Worm (Caenorhabditis elegans) whole organism, L2 larva: ENCODE data around the gene sru-16.

ENCODE experiments used
- F13H6.1 ChIP-seq: sonication (generic microtip); optimal IDR thresholded peaks from 2 replicates; lab custom pipeline; 2016; ENCODE audit warnings: missing genetic modification characterization, missing compliant biosample characterization
- aly-2 ChIP-seq: fragments of 150-350 bp; optimal IDR thresholded peaks from 2 replicates; lab custom pipeline; 2014; ENCODE audit warnings: missing biosample characterization, missing genetic modification characterization
- dmd-4 ChIP-seq: sonication (generic microtip); optimal IDR thresholded peaks from 2 replicates; lab custom pipeline; 2017; ENCODE audit warnings: missing biosample characterization, missing genetic modification characterization
- lin-13 ChIP-seq: fragments of 150-350 bp; optimal IDR thresholded peaks from 2 replicates; lab custom pipeline; 2014; ENCODE audit warnings: missing biosample characterization, missing genetic modification reagents, missing genetic modification characterization
- nhr-10 ChIP-seq: sonication (generic microtip); optimal IDR thresholded peaks from 2 replicates; lab custom pipeline; 2017; ENCODE audit warnings: missing biosample characterization, missing genetic modification characterization
- nhr-12 ChIP-seq: fragments of 150-350 bp; optimal IDR thresholded peaks from 2 replicates; lab custom pipeline; 2014; ENCODE audit warnings: missing biosample characterization, missing genetic modification characterization
- nhr-237 ChIP-seq: fragments of 150-350 bp; optimal IDR thresholded peaks from 2 replicates; lab custom pipeline; 2014; ENCODE audit warnings: missing biosample characterization, missing genetic modification characterization
- skn-1 ChIP-seq: sonication (generic microtip); optimal IDR thresholded peaks from 2 replicates; lab custom pipeline; 2017; ENCODE audit warnings: missing biosample characterization, missing genetic modification characterization
- sma-9 ChIP-seq, 2 experiments: fragments of 150-350 bp in 1 of 2; sonication (generic microtip) in 1 of 2; optimal IDR thresholded peaks; 2 replicates each; lab custom pipeline; 2014 to 2016; ENCODE audit warnings: missing genetic modification characterization in 2 of 2, mild to moderate bottlenecking in 1 of 2, missing biosample characterization in 1 of 2, missing compliant biosample characterization in 1 of 2, missing genetic modification reagents in 1 of 2, moderate library complexity in 1 of 2
- unc-62 ChIP-seq: fragments of 150-350 bp; optimal IDR thresholded peaks from 2 replicates; lab custom pipeline; 2014; ENCODE audit warnings: missing biosample characterization, missing genetic modification reagents, missing genetic modification characterization
- ztf-11 ChIP-seq: sonication (generic microtip); optimal IDR thresholded peaks from 2 replicates; lab custom pipeline; 2017; ENCODE audit warnings: missing biosample characterization, missing genetic modification characterization
- ztf-4 ChIP-seq: fragments of 150-350 bp; optimal IDR thresholded peaks from 2 replicates; lab custom pipeline; 2014; ENCODE audit warnings: missing biosample characterization, missing genetic modification characterization

DNA sequence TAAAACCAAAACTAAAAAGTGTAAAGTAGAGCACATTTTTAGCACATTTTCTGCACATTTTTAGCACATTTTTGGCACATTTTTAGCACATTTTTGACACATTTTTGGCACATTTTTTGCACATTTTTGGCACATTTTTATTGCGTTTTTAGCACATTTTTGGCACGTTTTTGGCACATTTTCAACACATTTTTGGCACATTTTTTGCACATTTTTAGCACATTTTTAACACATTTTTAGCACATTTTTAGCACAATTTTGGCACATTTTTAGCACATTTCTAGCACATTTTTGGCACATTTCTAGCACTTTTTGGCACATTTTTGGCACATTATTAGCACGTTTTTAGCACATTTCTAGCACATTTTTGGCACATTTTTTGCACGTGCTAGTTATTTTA, 3.4 kb upstream of the sru-16 start:
- TF ChIP-seq nhr-237 (tag; lab: Kevin White, UChicago) (no peak), aly-2 (no peak), unc-62 (GFP tag; lab: Kevin White, UChicago) (no peak), ztf-4 (tag; lab: Kevin White, UChicago) (no peak), dmd-4 (tag; lab: Kevin White, UChicago) (no peak), sma-9 (GFP tag; optimal IDR thresholded peaks at IDR 0.05; lab: Kevin White, UChicago) (no peak), sma-9 (tag; optimal IDR thresholded peaks at IDR 0.05; lab: Kevin White, UChicago) (no peak), nhr-12 (no peak), lin-13 (no peak), ztf-11 (tag; lab: Kevin White, UChicago) (no peak), F13H6.1 (no peak), nhr-10 (tag; lab: Kevin White, UChicago) (no peak), skn-1 (tag; lab: Kevin White, UChicago) (no peak)
